Worm (Caenorhabditis elegans): ENCODE measurements around the gene nas-38.

DNA sequence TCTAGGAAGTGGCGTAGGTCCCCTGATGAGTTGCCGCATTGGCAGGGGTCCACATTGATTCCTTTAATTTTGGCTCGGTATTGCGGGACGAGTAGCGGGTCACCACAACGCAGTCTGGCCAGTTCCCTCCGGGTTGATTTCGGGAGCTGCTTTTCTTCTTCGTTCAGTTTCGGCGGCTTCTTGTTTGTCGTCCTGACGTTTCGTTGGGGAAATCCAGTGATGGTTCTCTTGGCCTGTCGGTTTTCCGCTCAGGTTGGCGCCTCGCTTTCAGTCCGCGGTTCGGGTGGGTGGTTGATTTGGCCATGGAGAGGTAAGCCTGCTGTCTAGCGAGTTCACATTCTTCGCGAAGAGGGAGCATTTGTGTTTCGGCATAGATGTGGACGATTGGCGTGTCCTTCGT, 29.2 kb upstream of the nas-38 start:
- TF ChIP-seq cog-1 (tag; optimal IDR thresholded peaks at IDR 0.05) (no peak), ztf-29 (GFP tag; IDR thresholded peaks at IDR 0.05) (no peak), flt-1 (GFP tag; IDR thresholded peaks at IDR 0.05) (no peak)

Measured in whole organism, midembryonic.